Fruit fly (Drosophila melanogaster): Measurements from ENCODE around the gene CG34398.

The CG34398 gene

dm6 chr2L:8898714-8899652, at the start of gene CG34398:
TSS of gene CG34398 (plus strand) at chr2L:8898786.
- no peak for TF ChIP-seq noc (tag; optimal IDR thresholded peaks at IDR 0.05)

- no peak for TF ChIP-seq noc (tag; optimal IDR thresholded peaks at IDR 0.05)
Observed at dm6 chr2L:8849170-8849569, 49.4 kb upstream of the CG34398 start.

dm6 chr2L:8851061-8851460, 47.5 kb upstream of the CG34398 start:
- no peak for TF ChIP-seq noc (tag; optimal IDR thresholded peaks at IDR 0.05)

dm6 chr2L:8852235-8852634, 46.4 kb upstream of the CG34398 start:
- TF ChIP-seq noc (tag; optimal IDR thresholded peaks at IDR 0.05), result no peak

DNA sequence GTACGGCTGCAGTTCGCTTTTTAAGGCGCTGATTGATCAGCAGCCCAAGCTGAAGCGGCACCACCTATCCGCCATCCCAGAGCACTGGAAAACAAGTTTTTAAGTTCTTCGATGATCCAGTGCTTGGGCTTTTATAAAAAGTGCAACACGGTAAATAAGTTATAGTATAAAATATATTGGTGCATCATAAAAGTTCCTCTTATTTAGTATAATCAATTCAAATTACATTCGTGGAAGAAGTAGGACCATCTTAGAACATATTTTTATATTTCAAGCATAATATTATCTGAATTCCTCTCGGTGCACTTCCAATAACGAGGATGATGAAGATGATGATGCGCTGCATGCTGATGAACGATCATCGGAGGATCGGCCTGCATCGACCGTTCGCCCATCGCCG, 43.1 kb upstream of the CG34398 start:
- no peak for TF ChIP-seq noc (tag; optimal IDR thresholded peaks at IDR 0.05)

DNA sequence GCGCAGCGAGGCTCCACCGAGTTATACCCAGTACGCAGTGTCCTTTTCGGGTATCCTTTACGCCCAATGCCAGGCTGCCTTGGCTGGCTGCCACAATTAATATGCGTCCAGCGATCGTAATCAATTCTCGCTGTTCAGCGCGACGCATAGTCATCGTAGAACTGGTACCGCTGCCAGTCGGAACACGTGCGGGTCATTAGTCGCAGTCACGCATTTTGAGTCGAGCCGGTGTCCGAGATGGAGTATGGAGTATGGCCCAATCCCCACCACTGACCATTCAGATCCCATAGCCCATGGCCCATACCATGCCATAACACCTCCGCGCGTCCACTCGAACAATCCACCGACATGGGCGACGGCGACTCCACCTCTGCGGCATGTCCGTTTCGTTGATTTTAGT, 40.8 kb upstream of the CG34398 start:
- TF ChIP-seq noc (tag; optimal IDR thresholded peaks at IDR 0.05), result no peak

DNA sequence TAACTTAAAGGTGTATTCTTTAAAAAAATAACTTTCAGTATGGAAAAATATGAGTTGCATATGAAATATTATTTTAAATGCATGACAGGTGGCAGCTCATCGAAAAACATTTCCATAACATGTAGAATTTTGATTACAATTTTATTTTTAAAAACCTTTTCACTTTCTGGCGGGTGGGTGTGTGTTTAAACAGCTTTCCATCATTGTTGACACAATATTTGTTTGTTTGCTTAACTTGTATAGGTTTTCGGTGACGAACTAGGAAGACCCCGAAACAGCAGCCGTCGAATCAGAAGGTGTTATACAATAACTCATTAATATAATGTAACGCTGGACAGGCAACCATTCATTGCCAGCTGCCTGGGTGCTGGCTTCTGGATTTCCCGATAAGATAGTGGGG, 38.7 kb upstream of the CG34398 start:
- TF ChIP-seq noc (tag; optimal IDR thresholded peaks at IDR 0.05), result no peak

- TF ChIP-seq noc (tag; optimal IDR thresholded peaks at IDR 0.05), result no peak
Observed at dm6 chr2L:8860767-8861166, 37.8 kb upstream of the CG34398 start.

DNA sequence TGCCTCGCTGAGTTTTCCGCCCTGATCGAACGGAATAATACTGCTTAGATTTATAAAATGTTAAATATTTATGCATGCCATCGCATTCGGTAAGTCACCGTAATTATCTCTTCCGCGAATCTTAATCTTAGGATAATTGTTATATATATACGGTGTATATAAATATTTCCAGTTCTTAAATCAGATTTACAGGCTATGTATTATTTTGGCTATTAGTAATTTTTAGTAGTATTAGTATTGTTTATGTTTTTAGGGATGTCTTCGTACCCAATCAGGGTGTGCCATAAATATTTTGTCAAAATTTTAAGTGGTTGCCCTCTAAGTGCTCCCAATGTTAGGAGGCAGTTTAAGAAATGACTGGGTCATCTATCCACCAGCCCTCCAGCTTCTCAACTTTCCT, 36.1 kb upstream of the CG34398 start, which contains the start of gene CG32986:
Gene CG32986, plus strand, starts transcription at position 301 of the 400 bp plus-strand sequence.
- no peak for TF ChIP-seq noc (tag; optimal IDR thresholded peaks at IDR 0.05)

dm6 chr2L:8863511-8863910, 35.1 kb upstream of the CG34398 start, which contains the start of gene CG32987:
TSS of gene CG32987 (plus strand) at chr2L:8863811.
- TF ChIP-seq noc (tag; optimal IDR thresholded peaks at IDR 0.05), result no peak

DNA sequence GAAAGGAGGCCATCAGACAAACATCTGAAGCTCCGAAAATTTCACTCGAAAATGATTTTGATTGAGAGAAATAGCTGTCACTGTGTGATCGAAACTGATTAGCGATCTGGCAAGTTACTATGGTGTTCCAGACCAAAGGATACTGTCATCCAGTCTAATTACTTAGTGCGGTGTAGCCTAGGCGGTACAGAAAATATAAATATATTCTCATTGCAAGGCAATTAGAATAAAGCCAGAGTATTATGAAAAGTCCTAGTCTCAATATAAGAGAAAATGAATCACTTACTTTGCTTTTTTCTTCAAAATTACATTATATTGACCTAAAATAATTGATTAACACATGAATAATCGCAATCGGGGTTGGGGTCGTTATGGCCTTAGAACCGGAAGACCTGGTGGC, 34.0 kb upstream of the CG34398 start, which contains the start of gene CG32988:
Gene CG32988, plus strand, starts transcription at position 301 of the 400 bp plus-strand sequence.
- no peak for TF ChIP-seq noc (tag; optimal IDR thresholded peaks at IDR 0.05)

- no peak for TF ChIP-seq noc (tag; optimal IDR thresholded peaks at IDR 0.05)
Observed at dm6 chr2L:8865550-8865949, 33.0 kb upstream of the CG34398 start, which contains the start of gene CG32983. TSS of gene CG32983 (plus strand) at chr2L:8865850.

DNA sequence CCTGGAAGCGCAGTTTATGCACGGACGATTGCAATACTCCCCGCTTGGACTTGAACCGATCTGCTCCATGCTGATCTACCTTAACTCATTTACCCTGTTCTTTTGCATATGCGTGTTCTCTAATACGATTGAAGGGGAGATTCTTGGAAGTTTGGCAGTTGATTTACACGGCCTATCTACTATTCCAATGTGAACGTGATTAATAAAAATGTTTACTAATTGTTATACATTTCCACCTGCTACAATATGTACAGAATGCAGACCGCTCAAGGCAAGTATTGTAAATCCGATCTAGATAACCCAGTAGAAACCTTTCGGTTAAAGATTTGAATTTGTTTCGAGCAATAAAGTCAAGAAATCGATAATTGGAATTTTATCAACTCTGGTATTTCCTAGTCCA, 32.1 kb upstream of the CG34398 start, which contains the start of gene CG9483:
Gene CG9483, plus strand, starts transcription at position 301 of the 400 bp plus-strand sequence.
- no peak for TF ChIP-seq noc (tag; optimal IDR thresholded peaks at IDR 0.05)

- no peak for TF ChIP-seq noc (tag; optimal IDR thresholded peaks at IDR 0.05)
Observed at dm6 chr2L:8871677-8872076, 26.9 kb upstream of the CG34398 start.

DNA sequence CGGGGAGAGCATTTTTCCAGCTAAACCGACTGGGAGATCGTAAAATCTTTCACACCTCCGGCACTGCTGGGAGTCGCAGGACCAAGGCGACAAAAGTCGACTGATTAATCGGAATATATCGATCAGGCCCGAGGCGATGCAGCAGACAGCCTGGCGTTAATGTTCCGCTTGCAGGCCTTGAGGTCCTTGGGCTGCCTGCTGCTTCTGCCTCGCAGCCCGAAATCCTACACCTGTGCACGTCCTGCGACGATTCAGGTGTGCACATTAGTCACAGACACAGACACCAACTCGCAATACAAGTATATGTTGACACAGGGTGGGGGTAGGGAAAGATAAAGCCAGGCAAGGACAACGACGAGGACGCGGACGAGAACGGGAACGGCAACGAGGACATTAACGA, 22.8 kb upstream of the CG34398 start:
- TF ChIP-seq noc (tag; optimal IDR thresholded peaks at IDR 0.05), result no peak

- peak; percentile 55 for TF ChIP-seq noc (tag; optimal IDR thresholded peaks at IDR 0.05)
Observed at dm6 chr2L:8879241-8879931, 19.2 kb upstream of the CG34398 start.

DNA sequence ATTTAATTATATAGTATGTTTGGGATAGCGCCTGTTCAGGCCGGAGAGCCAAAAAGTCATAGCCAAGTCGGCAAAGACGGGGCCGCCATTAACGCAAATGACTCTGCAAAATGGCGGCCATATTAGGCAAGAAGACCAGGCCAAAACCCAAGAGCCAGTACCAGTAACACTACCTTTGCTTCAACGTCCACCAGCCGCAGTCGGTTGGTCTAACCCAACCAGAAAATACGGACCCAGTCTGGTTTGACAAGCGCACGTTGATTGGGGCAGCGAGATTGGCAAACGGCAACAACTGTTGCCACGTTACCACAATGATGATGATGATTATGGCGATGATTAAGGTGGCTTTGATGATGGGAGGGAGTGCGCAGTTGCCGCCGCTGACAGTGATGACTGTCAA, 17.5 kb upstream of the CG34398 start:
- TF ChIP-seq noc (tag; optimal IDR thresholded peaks at IDR 0.05), result no peak
